Worm (Caenorhabditis elegans) whole organism, L1 larva: ENCODE results near the gene F16G10.13.

Experiments
- egl-27 ChIP-seq, 2 experiments: fragments of 150-350 bp in 1 of 2; sonication (generic microtip); optimal IDR thresholded peaks; 3 replicates each; lab custom pipeline; 2017 to 2018; ENCODE audit warnings: missing biosample characterization in 2 of 2, missing genetic modification characterization in 2 of 2, missing genetic modification reagents in 2 of 2
- jun-1 ChIP-seq: fragments of 150-350 bp; optimal IDR thresholded peaks from 2 replicates; lab custom pipeline; 2014; ENCODE audit warnings: missing biosample characterization, missing genetic modification reagents, missing genetic modification characterization

- TF ChIP-seq jun-1 (tag; lab: Kevin White, UChicago) (no peak), egl-27 (tag; optimal IDR thresholded peaks at IDR 0.05; lab: Kevin White, UChicago) (no peak)
Observed at ce11 chrII:2420685-2421084, 24.9 kb upstream of the F16G10.13 start.
